Worm (Caenorhabditis elegans) whole organism, young adult: ENCODE data around the gene C04A2.15.

Experiments used
- nfya-1 ChIP-seq: sonication (generic microtip); optimal IDR thresholded peaks from 2 replicates; lab custom pipeline; 2017; ENCODE audit warnings: antibody characterized with exemption, missing compliant biosample characterization, missing genetic modification characterization, borderline replicate concordance; ENCODE audit not compliant: insufficient read depth
- pha-4 ChIP-seq: fragments of 150-350 bp; sonication (generic microtip); optimal IDR thresholded peaks from 2 replicates; lab custom pipeline; 2014; ENCODE audit warnings: missing biosample characterization, missing genetic modification reagents, missing genetic modification characterization
- sea-2 ChIP-seq: fragments of 200-800 bp; sonication (Bioruptor generic); IDR thresholded peaks from 2 replicates; pipeline ENCODE4 v1.3.6; 2022; ENCODE audit warnings: missing genetic modification characterization, missing compliant biosample characterization
- snpc-4 ChIP-seq, 5 experiments: fragments of 150-350 bp in 1 of 5; sonication (generic microtip) in 4 of 5; optimal IDR thresholded peaks; 2 replicates each; lab custom pipeline; 2014 to 2018; ENCODE audit warnings: missing genetic modification characterization in 5 of 5, missing biosample characterization in 3 of 5, antibody characterized with exemption in 2 of 5, mild to moderate bottlenecking in 2 of 5, missing compliant biosample characterization in 2 of 5, missing genotype in 2 of 5, moderate library complexity in 2 of 5, missing genetic modification reagents in 1 of 5

DNA sequence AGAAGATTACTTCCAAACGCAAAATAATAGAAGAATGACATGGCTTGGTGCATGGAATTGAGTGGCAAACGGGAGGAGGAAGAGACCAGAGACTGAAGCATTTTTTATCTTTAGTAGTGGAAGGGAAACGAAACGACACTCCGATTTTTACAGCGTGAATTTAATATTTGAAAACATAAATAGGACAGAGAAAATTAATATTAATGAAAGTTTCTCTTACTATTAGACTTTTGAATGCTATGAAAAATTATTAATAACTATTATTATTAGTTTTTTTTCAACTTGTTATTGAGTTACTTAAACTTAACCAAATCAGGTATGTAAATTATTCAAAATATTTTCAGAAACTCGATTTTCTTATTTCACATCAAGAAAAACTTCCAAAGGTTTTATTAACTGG is 28.0 kb downstream of the C04A2.15 start, which contains the start of gene C44B7.7:
- TF ChIP-seq sea-2 (GFP tag; lab: Robert Waterston, UW) (no peak), nfya-1 (no peak), pha-4 (no peak), snpc-4 (GFP tag; optimal IDR thresholded peaks at IDR 0.05; lab: Kevin White, UChicago) (no peak), snpc-4 (tag; optimal IDR thresholded peaks at IDR 0.05; lab: Kevin White, UChicago) (no peak)
